Worm (Caenorhabditis elegans): ENCODE data around the gene C50H2.4.

Gene C50H2.4

ce11 chrV:9937435-9937834 is 20.7 kb downstream of the C50H2.4 start, which contains the start of gene srj-33:
TSS of gene srj-33 (minus strand) at chrV:9937535.
- TF ChIP-seq unc-86 (tag; optimal IDR thresholded peaks at IDR 0.05) (no peak), ztf-16 (tag; optimal IDR thresholded peaks at IDR 0.05) (no peak), gmeb-2 (tag; optimal IDR thresholded peaks at IDR 0.05) (no peak), elt-2 (tag; optimal IDR thresholded peaks at IDR 0.05) (no peak), rnt-1 (tag; optimal IDR thresholded peaks at IDR 0.05) (no peak), pax-1 (tag; optimal IDR thresholded peaks at IDR 0.05) (no peak), unc-42 (tag; optimal IDR thresholded peaks at IDR 0.05) (no peak), K09A11.1 (tag; optimal IDR thresholded peaks at IDR 0.05; ENCODE audit: insufficient read depth) (no peak)

ce11 chrV:9943039-9943438 is 26.3 kb downstream of the C50H2.4 start, which contains the start of gene fipr-12:
TSS of gene fipr-12 (plus strand) at chrV:9943339.
- TF ChIP-seq che-1 (tag; optimal IDR thresholded peaks at IDR 0.05) (no peak), ceh-6 (GFP tag; optimal IDR thresholded peaks at IDR 0.05) (no peak), pax-1 (tag; optimal IDR thresholded peaks at IDR 0.05) (no peak), ahr-1 (tag; optimal IDR thresholded peaks at IDR 0.05) (no peak), nhr-11 (tag; optimal IDR thresholded peaks at IDR 0.05) (no peak), K09A11.1 (tag; optimal IDR thresholded peaks at IDR 0.05; ENCODE audit: insufficient read depth) (no peak), F13H6.1 (tag; optimal IDR thresholded peaks at IDR 0.05) (no peak), tbx-2 (tag; optimal IDR thresholded peaks at IDR 0.05) (no peak)

DNA sequence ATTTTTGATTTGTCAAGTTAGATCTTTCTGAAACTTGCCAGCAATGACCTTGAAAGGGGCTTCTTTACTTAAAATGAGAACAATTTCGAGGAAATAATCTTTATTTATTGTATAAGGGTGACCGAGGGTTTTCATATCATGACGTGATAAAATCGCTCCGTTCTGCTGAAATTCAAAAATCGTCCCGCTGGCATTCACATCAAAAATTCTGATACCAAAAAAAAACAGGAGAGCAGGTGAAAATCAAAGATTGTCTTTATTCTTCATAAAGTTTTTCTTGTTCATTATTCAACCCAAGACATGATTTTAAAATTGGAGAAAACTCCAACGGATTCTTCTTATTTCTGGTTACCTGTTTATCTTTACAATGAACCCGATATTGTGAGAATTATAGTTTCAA is 27.3 kb downstream of the C50H2.4 start, which contains the start of gene sre-28:
Gene sre-28 (plus strand): TSS at position 301 of the 400 bp plus-strand sequence.
- no peak for TF ChIP-seq dve-1 (tag; optimal IDR thresholded peaks at IDR 0.05)
- no peak for TF ChIP-seq madf-2 (tag; optimal IDR thresholded peaks at IDR 0.05)
- no peak for TF ChIP-seq tbx-2 (tag; optimal IDR thresholded peaks at IDR 0.05)
- no peak for TF ChIP-seq mec-3 (tag; optimal IDR thresholded peaks at IDR 0.05; ENCODE audit: borderline replicate concordance)
- no peak for TF ChIP-seq lim-6 (tag; optimal IDR thresholded peaks at IDR 0.05)
- TF ChIP-seq pha-2 (tag; optimal IDR thresholded peaks at IDR 0.05), result no peak
- TF ChIP-seq pat-9 (tag; optimal IDR thresholded peaks at IDR 0.05), result no peak
- TF ChIP-seq sdc-2 (tag; optimal IDR thresholded peaks at IDR 0.05), result no peak
- TF ChIP-seq ahr-1 (tag; optimal IDR thresholded peaks at IDR 0.05), result no peak
- TF ChIP-seq che-1 (tag; optimal IDR thresholded peaks at IDR 0.05), result no peak
- TF ChIP-seq pros-1 (tag; optimal IDR thresholded peaks at IDR 0.05), result no peak
- TF ChIP-seq ama-1 (optimal IDR thresholded peaks at IDR 0.05), result no peak

- no peak for TF ChIP-seq fkh-10 (GFP tag; optimal IDR thresholded peaks at IDR 0.05)
- no peak for TF ChIP-seq ceh-6 (GFP tag; optimal IDR thresholded peaks at IDR 0.05)
- TF ChIP-seq mec-3 (tag; optimal IDR thresholded peaks at IDR 0.05; ENCODE audit: borderline replicate concordance), result no peak
- no peak for TF ChIP-seq lim-6 (tag; optimal IDR thresholded peaks at IDR 0.05)
- no peak for TF ChIP-seq F13H6.1 (tag; optimal IDR thresholded peaks at IDR 0.05)
- no peak for TF ChIP-seq pqm-1 (tag; optimal IDR thresholded peaks at IDR 0.05)
- no peak for TF ChIP-seq K09A11.1 (tag; optimal IDR thresholded peaks at IDR 0.05; ENCODE audit: insufficient read depth)
- TF ChIP-seq pag-3 (tag; optimal IDR thresholded peaks at IDR 0.05; ENCODE audit: borderline replicate concordance), result no peak
- no peak for TF ChIP-seq pat-9 (tag; optimal IDR thresholded peaks at IDR 0.05)
- no peak for TF ChIP-seq fax-1 (tag; optimal IDR thresholded peaks at IDR 0.05)
- no peak for TF ChIP-seq nfya-1 (tag; optimal IDR thresholded peaks at IDR 0.05)
- no peak for TF ChIP-seq npax-4 (tag; optimal IDR thresholded peaks at IDR 0.05)
- TF ChIP-seq unc-55 (GFP tag; optimal IDR thresholded peaks at IDR 0.05), result no peak
- no peak for TF ChIP-seq syd-9 (tag; optimal IDR thresholded peaks at IDR 0.05)
- TF ChIP-seq ceh-9 (tag; optimal IDR thresholded peaks at IDR 0.05), result no peak
- TF ChIP-seq sox-4 (tag; optimal IDR thresholded peaks at IDR 0.05), result no peak
- no peak for TF ChIP-seq pax-1 (tag; optimal IDR thresholded peaks at IDR 0.05)
- TF ChIP-seq hlh-8 (tag; optimal IDR thresholded peaks at IDR 0.05), result no peak
These were observed 32.1 kb downstream of the C50H2.4 start, which contains the start of gene nlp-58 for ce11 chrV:9948840-9949239. TSS of gene nlp-58 (minus strand) at chrV:9948940.

- TF ChIP-seq odd-2 (tag; optimal IDR thresholded peaks at IDR 0.05) (no peak), ceh-22 (tag; optimal IDR thresholded peaks at IDR 0.05) (no peak), pax-1 (tag; optimal IDR thresholded peaks at IDR 0.05) (no peak), ceh-30 (tag; optimal IDR thresholded peaks at IDR 0.05) (no peak), F13H6.1 (tag; optimal IDR thresholded peaks at IDR 0.05) (no peak), unc-55 (GFP tag; optimal IDR thresholded peaks at IDR 0.05) (no peak), K09A11.1 (tag; optimal IDR thresholded peaks at IDR 0.05; ENCODE audit: insufficient read depth) (no peak), syd-9 (tag; optimal IDR thresholded peaks at IDR 0.05) (no peak), dve-1 (tag; optimal IDR thresholded peaks at IDR 0.05) (no peak), ceh-19 (GFP tag; optimal IDR thresholded peaks at IDR 0.05) (no peak), hlh-30 (tag; optimal IDR thresholded peaks at IDR 0.05; ENCODE audit: insufficient read depth) (no peak), ceh-2 (tag; optimal IDR thresholded peaks at IDR 0.05) (no peak), unc-86 (tag; optimal IDR thresholded peaks at IDR 0.05) (no peak), unc-3 (GFP tag; conservative IDR thresholded peaks at IDR 0.05) (no peak), unc-3 (tag; optimal IDR thresholded peaks at IDR 0.05) (no peak), ahr-1 (tag; optimal IDR thresholded peaks at IDR 0.05) (no peak)
These were observed 34.1 kb downstream of the C50H2.4 start, which contains the start of gene ttr-46 for ce11 chrV:9950861-9951260. TSS of gene ttr-46 (plus strand) at chrV:9951233.
